Worm (Caenorhabditis elegans) whole organism, midembryonic: ENCODE data around the gene ttll-4.

Experiments used
- T22C8.4 ChIP-seq: fragments of 200-800 bp; sonication (Bioruptor generic); IDR thresholded peaks from 2 replicates; pipeline ENCODE4 v1.3.6; 2022; ENCODE audit warnings: missing genetic modification characterization, missing compliant biosample characterization
- flt-1 ChIP-seq: fragments of 200-800 bp; sonication (Bioruptor generic); IDR thresholded peaks from 2 replicates; pipeline ENCODE4 v1.3.6; 2022; ENCODE audit warnings: missing genetic modification characterization, missing compliant biosample characterization
- ztf-23 ChIP-seq: fragments of 200-800 bp; sonication (Bioruptor generic); IDR thresholded peaks from 2 replicates; pipeline ENCODE4 v1.3.6; 2022; ENCODE audit warnings: missing genetic modification reagents, missing genetic modification characterization, missing compliant biosample characterization

DNA sequence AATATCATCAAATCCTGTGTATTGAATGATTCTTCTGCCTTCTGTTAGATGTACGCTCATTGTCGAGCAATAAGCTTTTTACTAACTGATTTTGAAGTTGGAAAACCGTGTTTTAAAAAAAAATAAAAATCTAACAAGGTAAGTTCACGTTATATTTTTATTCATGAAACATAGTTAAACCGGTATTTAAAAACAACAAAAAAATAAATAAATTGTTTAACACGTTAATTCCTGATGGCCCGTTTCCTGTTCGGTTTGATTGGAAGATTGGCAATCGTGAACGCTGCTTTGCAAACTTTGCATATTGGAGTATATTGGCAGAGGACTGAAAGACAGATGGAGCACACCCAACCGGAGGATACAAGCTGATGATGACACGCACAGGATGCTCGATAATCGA is 5.2 kb upstream of the ttll-4 start, which contains the start of gene ZK1128.3:
- TF ChIP-seq ztf-23 (GFP tag; lab: Robert Waterston, UW) (no peak), T22C8.4 (no peak), flt-1 (GFP tag; lab: Robert Waterston, UW) (no peak)
